Worm (Caenorhabditis elegans): ENCODE data around the gene F49H6.8.

Gene F49H6.8

DNA sequence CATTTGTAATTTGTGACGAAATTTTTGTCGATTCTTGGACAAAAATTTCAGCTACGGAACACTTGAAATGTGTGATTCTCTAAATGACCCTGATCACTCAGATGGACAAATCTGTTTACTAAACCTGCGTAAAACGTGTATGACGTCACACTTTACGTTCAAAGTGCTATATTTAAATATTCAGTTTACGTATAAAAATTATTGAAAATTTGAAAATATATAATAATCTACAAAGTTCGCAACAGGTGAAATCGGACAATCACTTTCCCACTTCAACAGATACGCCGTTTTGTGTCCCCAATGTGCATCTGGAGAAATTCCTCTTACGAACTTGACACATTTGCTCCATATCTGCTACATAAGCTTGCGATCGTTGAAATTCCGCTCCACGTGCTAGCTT lies 17.3 kb downstream of the F49H6.8 start, which contains the start of gene srh-131:
Gene srh-131, plus strand, starts transcription at position 301 of the 400 bp plus-strand sequence.
- no peak for TF ChIP-seq nhr-11 (tag; optimal IDR thresholded peaks at IDR 0.05)
- TF ChIP-seq tbx-2 (tag; optimal IDR thresholded peaks at IDR 0.05): no peak
- TF ChIP-seq lin-15B (tag; optimal IDR thresholded peaks at IDR 0.05): no peak
- no peak for TF ChIP-seq ceh-9 (tag; optimal IDR thresholded peaks at IDR 0.05)
- TF ChIP-seq mml-1 (tag; optimal IDR thresholded peaks at IDR 0.05): no peak
- no peak for TF ChIP-seq nfya-1 (tag; optimal IDR thresholded peaks at IDR 0.05; ENCODE audit: insufficient read depth)
- no peak for TF ChIP-seq nhr-77 (tag; optimal IDR thresholded peaks at IDR 0.05)
- TF ChIP-seq pha-4 (tag; optimal IDR thresholded peaks at IDR 0.05): no peak
- no peak for TF ChIP-seq egl-27 (tag; optimal IDR thresholded peaks at IDR 0.05)
- TF ChIP-seq R02D3.7 (tag; optimal IDR thresholded peaks at IDR 0.05): no peak
- no peak for TF ChIP-seq nhr-237 (tag; optimal IDR thresholded peaks at IDR 0.05)
- TF ChIP-seq hmg-11 (tag; optimal IDR thresholded peaks at IDR 0.05): no peak
- no peak for TF ChIP-seq fkh-2 (tag; optimal IDR thresholded peaks at IDR 0.05)
- no peak for TF ChIP-seq elt-1 (tag; optimal IDR thresholded peaks at IDR 0.05)
- no peak for TF ChIP-seq nhr-67 (tag; optimal IDR thresholded peaks at IDR 0.05)
- TF ChIP-seq daf-12 (tag; optimal IDR thresholded peaks at IDR 0.05): no peak

DNA sequence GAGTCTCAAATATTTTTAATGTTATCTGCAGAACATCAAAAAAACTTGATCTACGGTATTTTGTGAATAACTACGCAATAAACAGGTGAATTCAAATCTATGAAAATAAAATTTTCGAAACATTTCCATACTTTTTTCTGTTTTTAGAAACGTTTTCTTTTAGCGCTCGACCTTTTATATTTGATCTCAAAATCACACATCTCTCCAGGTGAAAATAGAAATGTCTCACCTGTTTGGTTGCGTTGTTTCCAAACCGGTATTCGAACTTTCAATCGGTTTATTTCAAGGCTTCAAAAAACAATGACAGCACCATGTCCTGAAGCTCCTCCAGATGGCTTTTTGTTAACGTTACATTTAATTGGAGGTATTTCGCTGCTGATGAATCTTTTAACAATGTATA lies 21.3 kb downstream of the F49H6.8 start, which contains the start of gene sri-9:
Gene sri-9, plus strand, starts transcription at position 301 of the 400 bp plus-strand sequence.
- TF ChIP-seq lsy-12 (tag; optimal IDR thresholded peaks at IDR 0.05) (no peak), unc-62 (GFP tag; optimal IDR thresholded peaks at IDR 0.05) (no peak), ceh-82 (tag; optimal IDR thresholded peaks at IDR 0.05) (no peak), ceh-28 (tag; optimal IDR thresholded peaks at IDR 0.05) (no peak), skn-1 (tag; optimal IDR thresholded peaks at IDR 0.05) (no peak), mml-1 (tag; optimal IDR thresholded peaks at IDR 0.05) (no peak), jun-1 (tag; optimal IDR thresholded peaks at IDR 0.05) (no peak), egl-5 (tag; optimal IDR thresholded peaks at IDR 0.05) (no peak), lin-39 (tag; optimal IDR thresholded peaks at IDR 0.05) (no peak), nhr-11 (tag; optimal IDR thresholded peaks at IDR 0.05) (no peak), snpc-4 (tag; optimal IDR thresholded peaks at IDR 0.05) (no peak)

DNA sequence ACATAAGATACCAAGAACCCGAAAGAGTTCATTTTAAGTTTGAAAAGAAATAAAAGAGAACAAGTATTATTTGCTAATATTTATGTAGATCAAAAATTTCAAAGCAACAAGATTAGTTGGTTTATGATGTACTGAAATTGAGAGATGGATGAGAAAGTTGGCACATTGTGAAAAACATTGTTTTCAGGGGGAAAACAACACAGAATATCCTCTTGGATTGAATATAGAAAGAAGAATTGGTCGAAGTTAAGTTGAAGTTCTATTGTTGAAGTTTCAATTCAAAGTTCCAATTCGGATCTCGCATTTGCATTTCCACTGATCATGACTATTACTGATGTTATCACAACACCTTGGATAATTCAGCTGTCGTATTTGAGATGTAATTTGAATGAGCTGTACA lies 21.8 kb downstream of the F49H6.8 start:
- TF ChIP-seq ama-1 (optimal IDR thresholded peaks at IDR 0.05): no peak
- TF ChIP-seq elt-2 (tag; optimal IDR thresholded peaks at IDR 0.05): no peak
- no peak for TF ChIP-seq mml-1 (tag; optimal IDR thresholded peaks at IDR 0.05)
- TF ChIP-seq unc-62 (GFP tag; optimal IDR thresholded peaks at IDR 0.05): no peak
- no peak for TF ChIP-seq sea-2 (GFP tag; optimal IDR thresholded peaks at IDR 0.05)

DNA sequence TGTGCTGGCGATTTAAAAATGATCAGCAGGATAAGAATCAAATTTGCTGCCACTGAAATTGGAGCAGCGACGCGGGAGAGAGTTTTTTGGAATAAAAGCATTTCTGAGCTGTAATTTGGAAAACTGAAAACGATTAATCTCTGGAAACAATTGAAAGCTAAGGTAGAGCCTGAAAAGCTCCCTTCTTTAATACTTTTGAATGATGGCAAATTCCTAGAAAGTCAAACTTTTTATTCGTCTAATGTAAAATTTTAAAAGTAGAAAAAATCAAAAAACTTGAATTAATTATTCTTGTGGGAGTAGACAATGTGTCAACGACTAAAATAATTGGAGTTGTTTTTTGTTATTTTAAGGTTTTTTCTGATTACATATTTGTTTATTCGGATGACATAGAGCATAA lies 22.3 kb downstream of the F49H6.8 start, which contains the start of gene str-217:
Gene str-217, minus strand, starts transcription at position 101 of the 400 bp plus-strand sequence.
- no peak for TF ChIP-seq daf-12 (tag; optimal IDR thresholded peaks at IDR 0.05)
- no peak for TF ChIP-seq aly-2 (tag; optimal IDR thresholded peaks at IDR 0.05)
- TF ChIP-seq mdl-1 (tag; optimal IDR thresholded peaks at IDR 0.05): no peak
- TF ChIP-seq ceh-9 (tag; optimal IDR thresholded peaks at IDR 0.05): no peak
- no peak for TF ChIP-seq fkh-2 (tag; optimal IDR thresholded peaks at IDR 0.05)
- TF ChIP-seq nhr-28 (tag; optimal IDR thresholded peaks at IDR 0.05): no peak

DNA sequence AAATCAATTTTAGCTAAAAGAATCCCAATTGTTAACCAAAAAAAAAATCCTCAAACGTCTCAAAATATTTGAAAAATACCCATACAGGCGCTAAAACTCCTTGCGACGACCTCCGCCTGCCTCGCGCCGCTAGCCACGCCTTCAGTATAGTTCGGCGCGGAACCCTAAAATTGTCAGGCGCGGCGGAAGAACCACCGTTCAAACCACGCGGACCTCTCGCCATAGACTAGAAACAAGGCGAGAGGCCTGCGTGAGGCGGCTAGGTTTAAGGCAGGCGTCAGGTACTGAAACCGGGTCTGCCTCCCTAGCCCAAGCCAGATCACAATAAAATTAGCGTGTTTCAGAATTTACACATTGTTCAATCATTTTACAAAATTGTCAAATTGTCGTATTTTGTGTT lies 30.1 kb downstream of the F49H6.8 start:
- TF ChIP-seq nhr-77 (tag; optimal IDR thresholded peaks at IDR 0.05) (no peak), elt-2 (tag; optimal IDR thresholded peaks at IDR 0.05) (no peak), nhr-43 (tag; optimal IDR thresholded peaks at IDR 0.05; ENCODE audit: poor library complexity, severe bottlenecking) (no peak), egl-5 (tag; optimal IDR thresholded peaks at IDR 0.05) (no peak), mml-1 (tag; optimal IDR thresholded peaks at IDR 0.05) (no peak), ceh-82 (tag; optimal IDR thresholded peaks at IDR 0.05) (no peak), ceh-28 (tag; optimal IDR thresholded peaks at IDR 0.05) (no peak), nhr-12 (tag; optimal IDR thresholded peaks at IDR 0.05) (no peak), zag-1 (tag; optimal IDR thresholded peaks at IDR 0.05) (no peak), nhr-28 (tag; optimal IDR thresholded peaks at IDR 0.05) (no peak), mdl-1 (tag; optimal IDR thresholded peaks at IDR 0.05) (no peak), tbx-2 (tag; optimal IDR thresholded peaks at IDR 0.05) (no peak), unc-39 (tag; optimal IDR thresholded peaks at IDR 0.05) (no peak), nhr-76 (tag; optimal IDR thresholded peaks at IDR 0.05) (no peak), nfya-1 (tag; optimal IDR thresholded peaks at IDR 0.05; ENCODE audit: insufficient read depth) (no peak)
